Fruit fly (Drosophila melanogaster) whole organism, pupa: ENCODE measurements around the gene CG7579.

Source experiments
- CG10348 ChIP-seq: fragments of 200-800 bp; sonication (Bioruptor generic); IDR thresholded peaks from 2 replicates; pipeline ENCODE4 v1.3.6; 2022; ENCODE audit warnings: missing biosample characterization, missing genetic modification characterization
- CG12605 ChIP-seq: fragments of 200-800 bp; sonication (Bioruptor generic); IDR thresholded peaks from 2 replicates; pipeline ENCODE4 v1.3.6; 2022; ENCODE audit warnings: missing biosample characterization, missing genetic modification characterization
- CG13204 ChIP-seq: fragments of 200-800 bp; sonication (Bioruptor generic); optimal IDR thresholded peaks from 2 replicates; lab custom pipeline; 2018; ENCODE audit warnings: missing biosample characterization, mild to moderate bottlenecking, missing genetic modification characterization, moderate library complexity
- CG14655 ChIP-seq: fragments of 200-800 bp; sonication (Bioruptor generic); optimal IDR thresholded peaks from 3 replicates; lab custom pipeline; 2017; ENCODE audit warnings: mild to moderate bottlenecking, missing biosample characterization, missing genetic modification reagents, missing genetic modification characterization
- CG15710 ChIP-seq: fragments of 200-800 bp; sonication (Bioruptor generic); optimal IDR thresholded peaks from 2 replicates; lab custom pipeline; 2018; ENCODE audit warnings: missing biosample characterization, mild to moderate bottlenecking, missing genetic modification characterization, moderate library complexity
- CG17806 ChIP-seq: fragments of 200-800 bp; sonication (Bioruptor generic); optimal IDR thresholded peaks from 2 replicates; lab custom pipeline; 2018; ENCODE audit warnings: missing biosample characterization, mild to moderate bottlenecking, missing genetic modification characterization, moderate library complexity
- CG32121 ChIP-seq: fragments of 200-800 bp; sonication (Bioruptor generic); IDR thresholded peaks from 2 replicates; pipeline ENCODE4 v1.3.6; 2022; ENCODE audit warnings: missing biosample characterization, missing genetic modification characterization
- CG34367 ChIP-seq: fragments of 200-800 bp; sonication (Bioruptor generic); optimal IDR thresholded peaks from 2 replicates; lab custom pipeline; 2018; ENCODE audit warnings: missing biosample characterization, mild to moderate bottlenecking, missing genetic modification characterization
- CG4496 ChIP-seq: fragments of 200-800 bp; sonication (Bioruptor generic); IDR thresholded peaks from 3 replicates; pipeline ENCODE4 v1.3.6; 2022; ENCODE audit warnings: missing biosample characterization, missing genetic modification characterization
- CG8159 ChIP-seq: fragments of 200-800 bp; sonication (Bioruptor generic); optimal IDR thresholded peaks from 3 replicates; lab custom pipeline; 2018; ENCODE audit warnings: missing biosample characterization, mild to moderate bottlenecking, missing genetic modification characterization, moderate library complexity
- CG8301 ChIP-seq: fragments of 200-800 bp; sonication (Bioruptor generic); optimal IDR thresholded peaks from 2 replicates; lab custom pipeline; 2018; ENCODE audit warnings: missing biosample characterization, mild to moderate bottlenecking, missing genetic modification characterization
- CG9948 ChIP-seq: fragments of 200-800 bp; sonication (Bioruptor generic); optimal IDR thresholded peaks from 2 replicates; lab custom pipeline; 2018; ENCODE audit warnings: missing biosample characterization, mild to moderate bottlenecking, missing genetic modification characterization, moderate library complexity
- D1 ChIP-seq: fragments of 200-800 bp; sonication (Bioruptor generic); optimal IDR thresholded peaks from 2 replicates; lab custom pipeline; 2018; ENCODE audit warnings: missing biosample characterization, mild to moderate bottlenecking, missing genetic modification characterization, moderate library complexity
- EcR ChIP-seq: fragments of 200-800 bp; sonication (Bioruptor generic); optimal IDR thresholded peaks from 3 replicates; lab custom pipeline; 2019; ENCODE audit warnings: missing biosample characterization, missing genetic modification characterization, mild to moderate bottlenecking, moderate library complexity, missing genetic modification reagents
- Ets98B ChIP-seq: fragments of 200-800 bp; sonication (Bioruptor generic); IDR thresholded peaks from 2 replicates; pipeline ENCODE4 v1.3.6; 2022; ENCODE audit warnings: missing biosample characterization, missing genetic modification characterization
- Pif1A ChIP-seq: fragments of 200-800 bp; sonication (Bioruptor generic); optimal IDR thresholded peaks from 3 replicates; lab custom pipeline; 2016; ENCODE audit warnings: missing biosample characterization, missing genetic modification characterization
- Pif1B ChIP-seq: fragments of 200-800 bp; sonication (Bioruptor generic); optimal IDR thresholded peaks from 3 replicates; lab custom pipeline; 2016; ENCODE audit warnings: missing biosample characterization, missing genetic modification characterization
- Snoo ChIP-seq: fragments of 200-800 bp; sonication (Bioruptor generic); optimal IDR thresholded peaks from 3 replicates; lab custom pipeline; 2017; ENCODE audit warnings: missing biosample characterization, mild to moderate bottlenecking, missing genetic modification characterization, inconsistent platforms
- fd96Ca ChIP-seq: fragments of 200-800 bp; sonication (Bioruptor generic); IDR thresholded peaks from 3 replicates; pipeline ENCODE4 v1.3.6; 2022; ENCODE audit warnings: missing biosample characterization, missing genetic modification characterization
- gl ChIP-seq: fragments of 200-800 bp; sonication (Bioruptor generic); optimal IDR thresholded peaks from 2 replicates; lab custom pipeline; 2018; ENCODE audit warnings: missing biosample characterization, mild to moderate bottlenecking, missing genetic modification characterization
- rn ChIP-seq: fragments of 200-800 bp; sonication (Bioruptor generic); IDR thresholded peaks from 2 replicates; pipeline ENCODE4 v1.3.6; 2022; ENCODE audit warnings: missing biosample characterization, missing genetic modification characterization

The CG7579 gene

DNA sequence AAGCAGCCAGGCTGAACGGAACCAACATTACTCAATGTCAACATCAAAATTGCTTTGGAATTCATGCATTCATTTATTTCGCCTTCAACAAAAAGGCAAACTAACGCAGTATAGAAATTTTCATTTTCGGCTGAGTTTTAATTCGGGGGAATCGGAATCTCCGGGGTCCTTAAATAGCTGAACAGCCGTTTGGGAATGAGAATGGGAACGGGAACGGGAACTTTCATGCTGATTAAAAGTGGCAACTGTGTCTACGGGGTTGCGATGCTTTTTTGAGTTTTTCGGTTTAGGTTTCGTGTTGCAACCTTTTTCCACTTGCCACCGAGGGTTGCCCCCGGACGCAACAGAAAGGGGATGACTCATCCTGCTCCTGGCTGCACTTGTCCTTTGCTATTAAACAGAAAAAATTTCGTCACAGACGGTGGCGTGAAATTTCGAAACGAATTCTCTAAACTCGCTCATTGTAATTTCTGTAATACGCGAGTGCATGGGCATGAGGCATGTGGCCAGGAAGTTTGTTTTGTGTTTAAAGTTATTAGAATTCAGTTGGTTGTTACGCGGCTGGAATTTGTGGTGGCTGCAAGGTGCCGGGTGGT is 18.9 kb downstream of the CG7579 start:
- TF ChIP-seq CG15710 (tag; lab: Kevin White, UChicago): no peak
- no peak for TF ChIP-seq CG17806 (tag; lab: Kevin White, UChicago)
- no peak for TF ChIP-seq EcR (GFP tag; lab: Kevin White, UChicago)
- TF ChIP-seq rn (GFP tag; lab: Robert Waterston, UW): no peak
- TF ChIP-seq CG14655 (GFP tag; lab: Kevin White, UChicago): no peak
- TF ChIP-seq CG8159 (tag; lab: Kevin White, UChicago): no peak
- no peak for TF ChIP-seq Ets98B (GFP tag; lab: Robert Waterston, UW)
- TF ChIP-seq fd96Ca: no peak

DNA sequence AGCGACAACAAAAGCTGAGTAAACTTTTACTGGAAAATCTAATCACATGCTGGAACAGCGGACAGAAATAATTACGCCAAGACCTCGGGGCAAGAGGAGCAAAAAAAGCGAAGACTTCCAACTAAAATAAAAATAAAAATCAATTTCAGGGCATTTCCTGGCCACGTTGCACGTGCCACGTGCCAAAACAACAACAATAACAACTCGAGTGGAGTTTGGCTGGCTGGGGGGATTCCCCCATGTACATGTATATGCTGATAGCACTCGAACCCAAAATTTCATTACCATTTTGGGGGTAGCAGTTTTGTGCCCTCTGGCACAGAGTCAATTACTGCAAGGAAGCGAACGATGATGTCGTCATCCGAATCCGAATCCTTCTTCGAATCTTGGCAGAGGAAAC is 20.7 kb downstream of the CG7579 start:
- TF ChIP-seq gl (no peak), CG4496 (GFP tag; lab: Robert Waterston, UW) (no peak), Snoo (no peak), CG13204 (GFP tag; lab: Kevin White, UChicago) (no peak), Ets98B (GFP tag; lab: Robert Waterston, UW) (no peak), CG9948 (tag; lab: Kevin White, UChicago) (no peak), CG8159 (tag; lab: Kevin White, UChicago) (no peak), CG17806 (tag; lab: Kevin White, UChicago) (no peak), CG15710 (tag; lab: Kevin White, UChicago) (no peak), CG34367 (no peak), Pif1B (GFP tag; lab: Kevin White, UChicago) (no peak), fd96Ca (no peak), CG10348 (GFP tag; lab: Robert Waterston, UW) (no peak), rn (GFP tag; lab: Robert Waterston, UW) (no peak), CG12605 (GFP tag; lab: Robert Waterston, UW) (no peak), CG14655 (GFP tag; lab: Kevin White, UChicago) (no peak), CG32121 (GFP tag; lab: Robert Waterston, UW) (no peak), D1 (tag; lab: Kevin White, UChicago) (no peak), Pif1A (no peak)

DNA sequence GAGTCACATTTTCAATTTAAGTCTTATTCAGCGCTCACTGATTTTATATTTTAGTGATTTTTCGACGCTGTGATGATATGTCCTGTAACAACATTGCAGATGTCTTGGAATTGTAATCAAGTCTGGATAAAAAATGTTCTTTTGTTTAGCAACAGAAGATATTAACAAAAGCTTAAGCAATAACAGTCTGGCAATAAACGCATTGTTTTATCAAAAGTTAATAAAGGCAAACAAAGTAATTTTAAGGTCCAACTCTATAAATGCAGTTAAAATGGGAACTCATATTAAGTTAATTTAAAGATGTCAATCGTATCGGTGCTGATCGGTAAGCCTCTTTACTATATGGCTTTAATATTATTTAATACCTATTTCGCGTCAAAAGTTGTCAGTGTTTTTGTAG is 21.7 kb downstream of the CG7579 start, which contains the start of gene CG43082:
CG43082 (plus strand) TSS at position 301 of the 400 bp plus-strand sequence.
- no peak for TF ChIP-seq fd96Ca
- no peak for TF ChIP-seq EcR (GFP tag; lab: Kevin White, UChicago)
- TF ChIP-seq CG10348 (GFP tag; lab: Robert Waterston, UW): no peak
- TF ChIP-seq CG13204 (GFP tag; lab: Kevin White, UChicago): no peak
- TF ChIP-seq gl: no peak
- no peak for TF ChIP-seq D1 (tag; lab: Kevin White, UChicago)
- no peak for TF ChIP-seq CG8301
- TF ChIP-seq rn (GFP tag; lab: Robert Waterston, UW): no peak
- no peak for TF ChIP-seq CG14655 (GFP tag; lab: Kevin White, UChicago)
- no peak for TF ChIP-seq CG17806 (tag; lab: Kevin White, UChicago)
- no peak for TF ChIP-seq CG32121 (GFP tag; lab: Robert Waterston, UW)
- TF ChIP-seq Pif1A: no peak
- TF ChIP-seq CG8159 (tag; lab: Kevin White, UChicago): no peak
- no peak for TF ChIP-seq Ets98B (GFP tag; lab: Robert Waterston, UW)
- TF ChIP-seq, all 21 proteins: peak for 0

DNA sequence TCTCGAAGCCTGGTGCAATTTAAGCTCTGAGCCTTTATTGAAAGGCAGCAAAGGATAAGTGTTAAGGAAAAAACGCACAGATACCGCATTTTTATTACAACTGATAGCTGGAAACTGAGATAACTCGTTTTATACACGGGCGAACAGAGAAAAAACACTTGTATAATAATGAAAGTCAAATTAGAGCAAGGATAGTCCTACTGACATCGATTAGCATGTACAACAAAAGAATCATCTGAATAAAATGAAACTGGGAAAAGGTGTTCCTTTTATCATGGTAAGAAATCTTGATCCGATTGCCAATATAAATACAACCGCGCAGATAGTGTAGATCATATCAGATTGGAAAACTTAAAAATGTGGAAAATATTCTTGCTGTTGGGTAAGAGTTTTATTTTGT is 22.3 kb downstream of the CG7579 start, which contains the start of the genes Eig71Ej and Eig71Ek:
Eig71Ej (minus strand) TSS at position 101 of the 400 bp plus-strand sequence.
Eig71Ek (plus strand) TSS at position 334 of the 400 bp plus-strand sequence.
- TF ChIP-seq CG12605 (GFP tag; lab: Robert Waterston, UW) (no peak), Pif1A (no peak), fd96Ca (no peak), CG34367 (no peak), CG8159 (tag; lab: Kevin White, UChicago) (no peak), rn (GFP tag; lab: Robert Waterston, UW) (no peak), CG15710 (tag; lab: Kevin White, UChicago) (no peak), CG9948 (tag; lab: Kevin White, UChicago) (no peak), CG10348 (GFP tag; lab: Robert Waterston, UW) (no peak), CG17806 (tag; lab: Kevin White, UChicago) (no peak), CG32121 (GFP tag; lab: Robert Waterston, UW) (no peak), D1 (tag; lab: Kevin White, UChicago) (no peak), CG8301 (no peak), gl (no peak), CG14655 (GFP tag; lab: Kevin White, UChicago) (no peak), Ets98B (GFP tag; lab: Robert Waterston, UW) (no peak), CG13204 (GFP tag; lab: Kevin White, UChicago) (no peak), CG4496 (GFP tag; lab: Robert Waterston, UW) (no peak)

DNA sequence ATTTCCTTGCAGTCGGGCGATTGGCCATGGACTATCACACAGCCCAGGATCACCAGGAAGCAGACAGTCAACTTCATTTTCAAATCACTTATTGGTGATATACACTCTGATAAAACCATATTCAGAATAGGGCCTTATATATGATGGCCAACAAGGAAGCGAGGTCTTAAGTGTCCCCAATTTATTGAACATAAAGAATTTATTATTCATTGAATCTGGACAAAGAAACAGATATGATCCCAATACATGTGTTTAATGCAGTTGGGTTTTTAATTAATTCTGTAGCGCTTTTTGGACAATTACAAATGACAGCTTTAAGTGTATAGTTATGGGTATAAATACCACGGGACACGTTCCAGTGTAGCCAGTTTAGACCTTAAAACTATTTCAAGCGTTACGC is 23.9 kb downstream of the CG7579 start, which contains the start of the genes Eig71Eh and Eig71Ei:
Eig71Eh (minus strand) TSS at position 101 of the 400 bp plus-strand sequence.
Eig71Ei (plus strand) TSS at position 367 of the 400 bp plus-strand sequence.
- TF ChIP-seq D1 (tag; lab: Kevin White, UChicago) (no peak), CG8159 (tag; lab: Kevin White, UChicago) (no peak), Pif1B (GFP tag; lab: Kevin White, UChicago) (no peak)
- TF ChIP-seq, all 21 proteins: peak for 0

DNA sequence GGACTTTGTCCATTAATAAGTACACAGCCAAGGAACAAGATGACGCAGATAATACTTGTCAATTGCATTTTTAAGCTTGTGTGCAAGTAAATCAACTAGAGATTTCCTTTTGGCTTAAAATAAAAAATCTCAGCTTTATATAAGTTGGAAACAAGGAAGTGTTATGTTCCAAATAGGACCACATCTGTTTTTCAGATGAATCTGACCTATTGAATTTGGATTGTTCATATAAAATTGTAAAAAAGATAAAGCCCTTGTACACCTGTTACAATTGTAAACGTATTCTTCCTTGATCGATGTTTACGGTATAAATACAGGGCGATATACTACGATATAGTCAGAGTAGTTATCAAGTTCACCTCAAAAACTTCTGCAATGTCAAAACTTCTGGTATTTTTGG is 26.0 kb downstream of the CG7579 start, which contains the start of the genes Eig71Ef and Eig71Eg:
Eig71Ef (minus strand) TSS at position 101 of the 400 bp plus-strand sequence.
Eig71Eg (plus strand) TSS at position 339 of the 400 bp plus-strand sequence.
- TF ChIP-seq Ets98B (GFP tag; lab: Robert Waterston, UW) (no peak), CG14655 (GFP tag; lab: Kevin White, UChicago) (no peak), CG12605 (GFP tag; lab: Robert Waterston, UW) (no peak), CG34367 (no peak), Pif1A (no peak), CG10348 (GFP tag; lab: Robert Waterston, UW) (no peak), EcR (GFP tag; lab: Kevin White, UChicago) (no peak), CG4496 (GFP tag; lab: Robert Waterston, UW) (no peak), rn (GFP tag; lab: Robert Waterston, UW) (no peak), CG8159 (tag; lab: Kevin White, UChicago) (no peak), CG8301 (no peak), CG15710 (tag; lab: Kevin White, UChicago) (no peak), D1 (tag; lab: Kevin White, UChicago) (no peak), CG9948 (tag; lab: Kevin White, UChicago) (no peak), gl (no peak)
